Fruit fly (Drosophila melanogaster): Measurements from ENCODE around the gene Saf6.
A peak's percentile ranks its signal among the peaks of the same experiment; 100 is the strongest.

Saf6 gene

dm6 chr2L:811405-811804 is 4.3 kb downstream of the Saf6 start, which contains the start of gene Dbp21E2 (continued):
- no peak for TF ChIP-seq fd96Cb (tag; optimal IDR thresholded peaks at IDR 0.05)
- TF ChIP-seq vnd (GFP tag; IDR thresholded peaks at IDR 0.05; ENCODE audit: partially characterized antibody): no peak
- TF ChIP-seq CG8388 (GFP tag; optimal IDR thresholded peaks at IDR 0.05): no peak
- TF ChIP-seq D19B (GFP tag; optimal IDR thresholded peaks at IDR 0.05): no peak
- no peak for TF ChIP-seq CG18011 (GFP tag; optimal IDR thresholded peaks at IDR 0.05)
- TF ChIP-seq pzg (GFP tag; optimal IDR thresholded peaks at IDR 0.05): peak; percentile 24
- TF ChIP-seq Ssrp (tag; optimal IDR thresholded peaks at IDR 0.05): no peak
- no peak for TF ChIP-seq so (GFP tag; IDR thresholded peaks at IDR 0.05)
- no peak for TF ChIP-seq CG7745 (tag; optimal IDR thresholded peaks at IDR 0.05)
- TF ChIP-seq trem (tag; optimal IDR thresholded peaks at IDR 0.05): no peak
- no peak for TF ChIP-seq CG31388 (GFP tag; optimal IDR thresholded peaks at IDR 0.05)
- peak; percentile 84 for TF ChIP-seq Dp (GFP tag; optimal IDR thresholded peaks at IDR 0.05)
- no peak for TF ChIP-seq Sin3A (optimal IDR thresholded peaks at IDR 0.05)
- peak; percentile 38 for TF ChIP-seq MESR4 (GFP tag; optimal IDR thresholded peaks at IDR 0.05)
- no peak for TF ChIP-seq nerfin-1 (tag; optimal IDR thresholded peaks at IDR 0.05)
- TF ChIP-seq CG7556 (GFP tag; optimal IDR thresholded peaks at IDR 0.05): no peak
- peak in 1 of 2 experiments; percentile 87 for TF ChIP-seq Pdp1 (GFP tag; optimal IDR thresholded peaks at IDR 0.05)
- TF ChIP-seq sna (GFP tag; IDR thresholded peaks at IDR 0.05; ENCODE audit: partially characterized antibody): no peak
- peak; percentile 11 for TF ChIP-seq CG15514 (GFP tag; optimal IDR thresholded peaks at IDR 0.05)
- no peak for TF ChIP-seq CG16815 (GFP tag; optimal IDR thresholded peaks at IDR 0.05)

- TF ChIP-seq da (GFP tag; optimal IDR thresholded peaks at IDR 0.05) (no peak), BEAF-32 (GFP tag; optimal IDR thresholded peaks at IDR 0.05) (no peak), grn (GFP tag; optimal IDR thresholded peaks at IDR 0.05) (peak; percentile 28), lilli (GFP tag; optimal IDR thresholded peaks at IDR 0.05) (no peak), luna (GFP tag; optimal IDR thresholded peaks at IDR 0.05) (no peak), CG6254 (GFP tag; optimal IDR thresholded peaks at IDR 0.05) (no peak), CG12219 (GFP tag; optimal IDR thresholded peaks at IDR 0.05) (no peak), gfzf (GFP tag; optimal IDR thresholded peaks at IDR 0.05) (peak; percentile 49), CG14710 (tag; optimal IDR thresholded peaks at IDR 0.05) (peak; percentile 9), Max (GFP tag; optimal IDR thresholded peaks at IDR 0.05) (no peak), stwl (tag; optimal IDR thresholded peaks at IDR 0.05) (peak; percentile 35), CG1603 (tag; optimal IDR thresholded peaks at IDR 0.05) (peak; percentile 7), Dp (GFP tag; optimal IDR thresholded peaks at IDR 0.05) (peak; percentile 22), so (GFP tag; IDR thresholded peaks at IDR 0.05) (no peak), pzg (GFP tag; optimal IDR thresholded peaks at IDR 0.05) (peak; percentile 19), Optix (GFP tag; IDR thresholded peaks at IDR 0.05) (no peak), Med (GFP tag) (peak; percentile 35), wek (GFP tag; optimal IDR thresholded peaks at IDR 0.05) (peak; percentile 86), bowl (GFP tag; IDR thresholded peaks at IDR 0.05) (no peak), Ets65A (GFP tag) (no peak), zfh1 (GFP tag; IDR thresholded peaks at IDR 0.05) (no peak), CG1024 (GFP tag; IDR thresholded peaks at IDR 0.05) (no peak), CG1792 (GFP tag; optimal IDR thresholded peaks at IDR 0.05) (no peak), Dll (GFP tag; IDR thresholded peaks at IDR 0.05; ENCODE audit: partially characterized antibody) (no peak), CG10267 (tag; optimal IDR thresholded peaks at IDR 0.05) (peak; percentile 4), z (GFP tag; IDR thresholded peaks at IDR 0.05) (no peak), CG2129 (GFP tag; IDR thresholded peaks at IDR 0.05; ENCODE audit: partially characterized antibody) (no peak), CG16863 (GFP tag; optimal IDR thresholded peaks at IDR 0.05) (no peak), H2.0 (GFP tag; IDR thresholded peaks at IDR 0.05) (no peak), CG4282 (GFP tag; optimal IDR thresholded peaks at IDR 0.05) (no peak), vvl (GFP tag; IDR thresholded peaks at IDR 0.05) (peak; percentile 38; the same call in 1 of the 2 replicates), p53 (GFP tag; optimal IDR thresholded peaks at IDR 0.05) (no peak)
Observed at dm6 chr2L:810277-810676, 5.5 kb downstream of the Saf6 start, which contains the start of gene Nnf1b. TSS of gene Nnf1b (plus strand) at chr2L:810577.
